Worm (Caenorhabditis elegans) whole organism, early embryonic: Measurements from ENCODE around the gene irk-2.

Source experiments
- B0310.2 ChIP-seq: sonication (generic microtip); optimal IDR thresholded peaks from 2 replicates; lab custom pipeline; 2016; ENCODE audit warnings: mild to moderate bottlenecking, missing genetic modification characterization, missing compliant biosample characterization
- F13C5.2 ChIP-seq: sonication (generic microtip); optimal IDR thresholded peaks from 2 replicates; lab custom pipeline; 2017; ENCODE audit warnings: mild to moderate bottlenecking, missing genetic modification characterization, inconsistent platforms, missing compliant biosample characterization
- ama-1 ChIP-seq: fragments of 150-350 bp; optimal IDR thresholded peaks from 2 replicates; lab custom pipeline; 2014
- ceh-13 ChIP-seq: fragments of 200-800 bp; sonication (Bioruptor generic); optimal IDR thresholded peaks from 2 replicates; lab custom pipeline; 2018; ENCODE audit warnings: mild to moderate bottlenecking, missing genetic modification characterization, missing compliant biosample characterization
- ets-7 ChIP-seq: sonication (generic microtip); optimal IDR thresholded peaks from 2 replicates; lab custom pipeline; 2016; ENCODE audit warnings: missing genotype, missing genetic modification characterization, missing compliant biosample characterization
- flt-1 ChIP-seq: fragments of 200-800 bp; sonication (Bioruptor generic); IDR thresholded peaks from 2 replicates; pipeline ENCODE4 v1.3.6; 2022; ENCODE audit warnings: missing genetic modification characterization, missing compliant biosample characterization
- hmbx-1 ChIP-seq: sonication (generic microtip); optimal IDR thresholded peaks from 2 replicates; lab custom pipeline; 2016; ENCODE audit warnings: mild to moderate bottlenecking, missing genetic modification characterization, missing compliant biosample characterization
- hmg-4 ChIP-seq: fragments of 200-800 bp; sonication (Bioruptor generic); optimal IDR thresholded peaks from 2 replicates; lab custom pipeline; 2018; ENCODE audit warnings: mild to moderate bottlenecking, missing genetic modification characterization, missing compliant biosample characterization
- hnd-1 ChIP-seq: sonication (generic microtip); optimal IDR thresholded peaks from 2 replicates; lab custom pipeline; 2016; ENCODE audit warnings: missing genetic modification characterization, missing compliant biosample characterization
- pes-1 ChIP-seq: fragments of 200-800 bp; sonication (Bioruptor generic); IDR thresholded peaks from 2 replicates; pipeline ENCODE4 v1.3.6; 2022; ENCODE audit warnings: missing genetic modification reagents, missing genetic modification characterization, missing compliant biosample characterization
- scrt-1 ChIP-seq: fragments of 200-800 bp; sonication (Bioruptor generic); IDR thresholded peaks from 2 replicates; pipeline ENCODE4 v1.3.6; 2022; ENCODE audit warnings: missing genetic modification characterization, missing compliant biosample characterization
- sea-1 ChIP-seq: fragments of 200-800 bp; sonication (Bioruptor generic); conservative IDR thresholded peaks from 2 replicates; pipeline ENCODE4 v1.3.6; 2022; ENCODE audit warnings: missing genetic modification characterization, missing compliant biosample characterization
- tbx-37 ChIP-seq: fragments of 200-800 bp; sonication (Bioruptor generic); conservative IDR thresholded peaks from 2 replicates; pipeline ENCODE4 v1.3.6; 2022; ENCODE audit warnings: missing genetic modification reagents, missing genetic modification characterization, missing compliant biosample characterization
- tra-4 ChIP-seq: sonication (generic microtip); optimal IDR thresholded peaks from 2 replicates; lab custom pipeline; 2017; ENCODE audit warnings: missing genetic modification characterization, missing compliant biosample characterization

DNA sequence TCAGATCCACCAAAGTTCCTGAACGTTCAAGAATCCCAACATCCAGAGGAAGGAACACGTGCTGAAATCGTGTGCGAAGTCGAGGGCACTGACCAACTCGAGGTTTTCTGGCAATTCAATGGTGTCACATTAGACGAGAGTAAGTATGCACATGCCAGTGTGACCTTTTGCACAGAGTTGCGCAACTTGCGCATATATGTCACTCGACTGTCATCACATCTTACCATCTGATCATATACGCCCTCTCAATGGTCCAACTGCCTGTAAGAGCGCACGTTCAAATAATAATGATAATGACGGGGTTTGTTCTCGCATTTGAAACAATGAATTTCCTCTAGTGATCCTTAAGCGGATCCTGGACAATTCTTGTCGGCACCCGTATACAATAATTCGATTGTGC, 18.0 kb downstream of the irk-2 start:
- TF ChIP-seq hnd-1 (tag; lab: Kevin White, UChicago), result no peak
- no peak for TF ChIP-seq F13C5.2
- TF ChIP-seq ceh-13, result no peak
- TF ChIP-seq ama-1 (lab: Kevin White, UChicago), result no peak
- TF ChIP-seq pes-1 (GFP tag; lab: Robert Waterston, UW), result no peak
- no peak for TF ChIP-seq flt-1 (GFP tag; lab: Robert Waterston, UW)
- TF ChIP-seq scrt-1 (GFP tag; lab: Robert Waterston, UW), result no peak
- TF ChIP-seq hmbx-1 (tag; lab: Kevin White, UChicago), result no peak
- no peak for TF ChIP-seq hmg-4 (GFP tag; lab: Kevin White, UChicago)
- TF ChIP-seq tbx-37 (GFP tag; lab: Robert Waterston, UW), result no peak
- no peak for TF ChIP-seq ets-7 (tag; lab: Kevin White, UChicago)
- TF ChIP-seq B0310.2 (tag; lab: Kevin White, UChicago), result no peak
- no peak for TF ChIP-seq sea-1
- no peak for TF ChIP-seq tra-4 (tag; lab: Kevin White, UChicago)
